Worm (Caenorhabditis elegans) whole organism, L2 larva: ENCODE measurements around the gene ttr-15.

ENCODE experiments used
- ZK546.5 ChIP-seq: sonication (generic microtip); optimal IDR thresholded peaks from 2 replicates; lab custom pipeline; 2017; ENCODE audit warnings: missing biosample characterization, missing genetic modification characterization
- blmp-1 ChIP-seq: sonication (generic microtip); optimal IDR thresholded peaks from 2 replicates; lab custom pipeline; 2017; ENCODE audit warnings: missing genetic modification characterization, mild to moderate bottlenecking, missing compliant biosample characterization, antibody characterized with exemption, moderate library complexity; ENCODE audit not compliant: insufficient read depth
- dmd-4 ChIP-seq: sonication (generic microtip); optimal IDR thresholded peaks from 2 replicates; lab custom pipeline; 2017; ENCODE audit warnings: missing biosample characterization, missing genetic modification characterization
- lin-11 ChIP-seq: fragments of 150-350 bp; sonication (generic microtip); optimal IDR thresholded peaks from 2 replicates; lab custom pipeline; 2014; ENCODE audit warnings: missing biosample characterization, missing genetic modification characterization, inconsistent platforms, mixed read lengths
- lsy-2 ChIP-seq, 2 experiments: fragments of 150-350 bp in 1 of 2; sonication (generic microtip) in 1 of 2; optimal IDR thresholded peaks; 2 replicates each; lab custom pipeline; 2014 to 2017; ENCODE audit warnings: missing biosample characterization in 2 of 2, missing genetic modification characterization in 2 of 2
- mdl-1 ChIP-seq, 2 experiments: fragments of 150-350 bp in 1 of 2; sonication (generic microtip) in 1 of 2; optimal IDR thresholded peaks; 2 replicates each; lab custom pipeline; 2017; ENCODE audit warnings: missing biosample characterization in 2 of 2, missing genetic modification characterization in 2 of 2
- nhr-237 ChIP-seq: fragments of 150-350 bp; optimal IDR thresholded peaks from 2 replicates; lab custom pipeline; 2014; ENCODE audit warnings: missing biosample characterization, missing genetic modification characterization
- nhr-6 ChIP-seq: fragments of 150-350 bp; optimal IDR thresholded peaks from 2 replicates; lab custom pipeline; 2014; ENCODE audit warnings: missing biosample characterization, missing genetic modification characterization
- nhr-77 ChIP-seq: fragments of 150-350 bp; optimal IDR thresholded peaks from 2 replicates; lab custom pipeline; 2014; ENCODE audit warnings: missing biosample characterization, missing genetic modification characterization
- unc-39 ChIP-seq: fragments of 150-350 bp; optimal IDR thresholded peaks from 2 replicates; lab custom pipeline; 2014; ENCODE audit warnings: missing biosample characterization, missing genetic modification characterization
- zag-1 ChIP-seq: fragments of 150-350 bp; optimal IDR thresholded peaks from 2 replicates; lab custom pipeline; 2014; ENCODE audit warnings: missing biosample characterization, missing genetic modification characterization

DNA sequence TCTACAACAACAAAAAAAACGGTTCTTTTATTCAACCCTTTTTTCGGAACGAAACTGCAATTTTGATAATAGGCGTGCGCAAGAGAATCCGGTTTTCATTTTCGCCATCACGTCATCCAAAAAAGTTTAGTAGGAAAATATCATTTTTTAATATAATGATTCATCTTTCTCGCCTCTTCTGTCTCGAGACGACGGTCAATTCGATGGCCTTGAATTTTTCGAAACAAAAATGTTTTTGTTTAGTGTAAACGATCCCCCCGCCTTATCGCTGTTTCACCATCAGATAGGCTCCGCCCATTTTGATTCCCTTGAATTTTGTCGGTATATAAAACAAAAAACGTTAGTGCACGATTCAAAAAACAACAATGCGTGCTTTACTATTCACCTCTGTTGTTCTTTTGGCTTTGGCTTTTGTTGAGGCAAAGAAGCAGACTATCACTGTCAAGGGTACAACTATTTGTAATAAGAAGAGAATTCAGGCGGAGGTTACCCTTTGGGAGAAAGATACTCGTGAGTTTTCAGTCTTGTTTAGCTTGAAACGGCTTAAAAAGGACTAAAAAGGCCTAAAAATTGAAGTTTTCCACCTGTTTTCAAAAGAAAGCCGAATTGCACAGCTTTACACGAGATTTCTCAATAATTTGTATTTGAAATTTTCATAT is at the start of gene ttr-15:
- TF ChIP-seq lin-11 (tag; lab: Kevin White, UChicago) (no peak), lsy-2 (tag; optimal IDR thresholded peaks at IDR 0.05; lab: Kevin White, UChicago) (no peak), dmd-4 (tag; lab: Kevin White, UChicago) (no peak), mdl-1 (tag; optimal IDR thresholded peaks at IDR 0.05; lab: Kevin White, UChicago) (no peak), nhr-77 (tag; lab: Kevin White, UChicago) (no peak), unc-39 (tag; lab: Kevin White, UChicago) (no peak), nhr-6 (tag; lab: Kevin White, UChicago) (no peak), ZK546.5 (tag; lab: Kevin White, UChicago) (no peak), zag-1 (tag; lab: Kevin White, UChicago) (no peak), blmp-1 (no peak), nhr-237 (tag; lab: Kevin White, UChicago) (no peak)
